Worm (Caenorhabditis elegans): ENCODE results near the gene ctsa-3.1.

ce11 chrII:7232517-7232916 lies at the start of gene ctsa-3.1:
- TF ChIP-seq atf-7 (tag; optimal IDR thresholded peaks at IDR 0.05): no peak
- TF ChIP-seq K12H6.12 (tag; optimal IDR thresholded peaks at IDR 0.05): no peak
- TF ChIP-seq ama-1 (optimal IDR thresholded peaks at IDR 0.05): no peak
- TF ChIP-seq ama-1 (GFP tag; optimal IDR thresholded peaks at IDR 0.05): no peak
- no peak for TF ChIP-seq die-1 (tag; optimal IDR thresholded peaks at IDR 0.05)
- no peak for TF ChIP-seq hlh-26 (GFP tag; conservative IDR thresholded peaks at IDR 0.05)
- no peak for TF ChIP-seq unc-62 (GFP tag; optimal IDR thresholded peaks at IDR 0.05)
- no peak for TF ChIP-seq cebp-1 (GFP tag; IDR thresholded peaks at IDR 0.05)
- TF ChIP-seq cebp-1 (tag; optimal IDR thresholded peaks at IDR 0.05): no peak
- TF ChIP-seq Y95B8A.8 (GFP tag; IDR thresholded peaks at IDR 0.05): no peak
- no peak for TF ChIP-seq him-1 (tag; optimal IDR thresholded peaks at IDR 0.05)
- TF ChIP-seq ztf-26 (tag; optimal IDR thresholded peaks at IDR 0.05): no peak
- TF ChIP-seq somi-1 (GFP tag; optimal IDR thresholded peaks at IDR 0.05): no peak
- no peak for TF ChIP-seq mcd-1 (GFP tag; IDR thresholded peaks at IDR 0.05)
- TF ChIP-seq ztf-22 (GFP tag; optimal IDR thresholded peaks at IDR 0.05): no peak
